Worm (Caenorhabditis elegans) whole organism, L4/young adult: ENCODE data around the gene emb-5.

ENCODE experiments used
- W03F9.2 ChIP-seq: fragments of 150-350 bp; optimal IDR thresholded peaks from 2 replicates; lab custom pipeline; 2014; ENCODE audit warnings: missing biosample characterization, missing genetic modification characterization
- dao-5 ChIP-seq: sonication (generic microtip); optimal IDR thresholded peaks from 2 replicates; lab custom pipeline; 2016; ENCODE audit warnings: missing genotype, missing genetic modification characterization, moderate library complexity, missing compliant biosample characterization

DNA sequence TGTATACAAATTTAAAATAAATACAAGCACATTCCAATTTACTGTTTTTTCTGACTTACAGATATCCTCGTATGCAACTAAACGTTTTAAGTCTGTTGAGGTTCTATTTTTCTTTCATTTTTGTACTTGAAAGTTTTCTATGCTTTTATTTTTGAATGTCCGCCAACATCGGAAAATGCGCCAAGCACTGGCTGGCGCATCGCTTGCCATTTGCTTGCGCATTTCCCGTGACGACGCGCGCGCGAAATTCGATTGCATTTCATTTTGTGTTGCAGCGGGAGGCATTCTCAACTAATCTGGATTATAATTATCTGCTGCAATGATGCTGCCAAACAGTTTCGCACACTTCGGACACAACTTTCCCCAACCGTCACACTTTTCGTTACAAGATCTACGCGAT lies 36.5 kb upstream of the emb-5 start, which contains the start of gene fbxl-2:
- TF ChIP-seq dao-5 (tag; lab: Kevin White, UChicago), result no peak
- TF ChIP-seq W03F9.2 (tag; lab: Kevin White, UChicago), result peak; percentile 91
